Fruit fly (Drosophila melanogaster) whole organism, embryonic: ENCODE data around the gene CG5043.

ENCODE experiments used
- Awh ChIP-seq: fragments of 200-800 bp; sonication (Bioruptor generic); IDR thresholded peaks from 2 replicates; pipeline ENCODE4, ENCODE4 v1.3.6; 2022; ENCODE audit warnings: missing biosample characterization, missing genetic modification characterization
- CG11085 ChIP-seq: fragments of 200-800 bp; sonication (Bioruptor generic); IDR thresholded peaks from 2 replicates; pipeline ENCODE4 v1.3.6; 2022; ENCODE audit warnings: missing biosample characterization, missing genetic modification characterization
- CG11504 ChIP-seq: fragments of 200-800 bp; sonication (Bioruptor generic); optimal IDR thresholded peaks from 3 replicates; lab custom pipeline; 2019; ENCODE audit warnings: missing biosample characterization, mild to moderate bottlenecking, missing genetic modification characterization, moderate library complexity
- CG14965 ChIP-seq: fragments of 200-800 bp; sonication (Bioruptor generic); optimal IDR thresholded peaks from 2 replicates; lab custom pipeline; 2016; ENCODE audit warnings: missing biosample characterization, missing genetic modification characterization, borderline replicate concordance
- CG1529 ChIP-seq: fragments of 200-800 bp; sonication (Bioruptor generic); optimal IDR thresholded peaks from 3 replicates; lab custom pipeline; 2018; ENCODE audit warnings: missing biosample characterization, missing genetic modification characterization
- CG17568 ChIP-seq: fragments of 200-800 bp; sonication (Bioruptor generic); optimal IDR thresholded peaks from 2 replicates; lab custom pipeline; 2018; ENCODE audit warnings: missing biosample characterization, mild to moderate bottlenecking, missing genetic modification characterization, moderate library complexity
- CG18619 ChIP-seq: fragments of 200-800 bp; sonication (Bioruptor generic); optimal IDR thresholded peaks from 3 replicates; lab custom pipeline; 2017; ENCODE audit warnings: missing biosample characterization, mild to moderate bottlenecking, missing genetic modification characterization
- CG18764 ChIP-seq: fragments of 200-800 bp; sonication (Bioruptor generic); optimal IDR thresholded peaks from 3 replicates; lab custom pipeline; 2016; ENCODE audit warnings: missing biosample characterization, missing genetic modification characterization
- CG2116 ChIP-seq: fragments of 200-800 bp; sonication (Bioruptor generic); optimal IDR thresholded peaks from 3 replicates; lab custom pipeline; 2018; ENCODE audit warnings: missing biosample characterization, mild to moderate bottlenecking, missing genetic modification characterization
- CG34224 ChIP-seq: fragments of 200-800 bp; sonication (Bioruptor generic); IDR thresholded peaks from 3 replicates; pipeline ENCODE4 v1.3.6; 2022; ENCODE audit warnings: missing biosample characterization, missing genetic modification characterization; ENCODE audit not compliant: partially characterized antibody
- CG4730 ChIP-seq: fragments of 200-800 bp; sonication (Bioruptor generic); IDR thresholded peaks from 2 replicates; pipeline ENCODE4 v1.3.6; 2022; ENCODE audit warnings: missing biosample characterization, missing genetic modification characterization
- CG4820 ChIP-seq: fragments of 200-800 bp; sonication (Bioruptor generic); optimal IDR thresholded peaks from 3 replicates; lab custom pipeline; 2016; ENCODE audit warnings: missing biosample characterization, missing genetic modification characterization
- CG5245 ChIP-seq: fragments of 200-800 bp; sonication (Bioruptor generic); optimal IDR thresholded peaks from 3 replicates; lab custom pipeline; 2016; ENCODE audit warnings: missing biosample characterization, missing genetic modification characterization
- CG7357 ChIP-seq: fragments of 200-800 bp; sonication (Bioruptor generic); IDR thresholded peaks from 3 replicates; pipeline ENCODE4 v1.3.6; 2022; ENCODE audit warnings: missing biosample characterization, missing genetic modification characterization
- CG8281 ChIP-seq: fragments of 200-800 bp; sonication (Bioruptor generic); optimal IDR thresholded peaks from 2 replicates; lab custom pipeline; 2018; ENCODE audit warnings: missing biosample characterization, mild to moderate bottlenecking, missing genetic modification characterization, moderate library complexity
- CG9437 ChIP-seq: fragments of 200-800 bp; sonication (Bioruptor generic); optimal IDR thresholded peaks from 2 replicates; lab custom pipeline; 2018; ENCODE audit warnings: missing biosample characterization, mild to moderate bottlenecking, missing genetic modification characterization
- CG9609 ChIP-seq: fragments of 200-800 bp; sonication (Bioruptor generic); optimal IDR thresholded peaks from 3 replicates; lab custom pipeline; 2016; ENCODE audit warnings: missing biosample characterization, missing genetic modification characterization
- CG9797 ChIP-seq: fragments of 200-800 bp; sonication (Bioruptor generic); optimal IDR thresholded peaks from 3 replicates; lab custom pipeline; 2018; ENCODE audit warnings: missing biosample characterization, mild to moderate bottlenecking, missing genetic modification characterization
- CG9876 ChIP-seq: fragments of 200-800 bp; sonication (Bioruptor generic); optimal IDR thresholded peaks from 2 replicates; lab custom pipeline; 2016; ENCODE audit warnings: missing biosample characterization, missing genetic modification characterization
- CoRest ChIP-seq: fragments of 200-800 bp; sonication (Bioruptor generic); optimal IDR thresholded peaks from 3 replicates; lab custom pipeline; 2018; ENCODE audit warnings: missing biosample characterization, mild to moderate bottlenecking, missing genetic modification characterization, moderate library complexity
- D ChIP-seq, 2 experiments: fragments of 200-800 bp in 1 of 2; fragments of >200 bp in 1 of 2; sonication (Bioruptor generic) in 1 of 2; optimal IDR thresholded peaks; 2 replicates in 1 of 2; 3 replicates in 1 of 2; lab custom pipeline; 2017; ENCODE audit warnings: mild to moderate bottlenecking in 1 of 2, missing biosample characterization in 1 of 2, missing genetic modification characterization in 1 of 2, missing genetic modification reagents in 1 of 2
- Dek ChIP-seq: fragments of 200-800 bp; sonication (Bioruptor generic); optimal IDR thresholded peaks from 3 replicates; lab custom pipeline; 2019; ENCODE audit warnings: missing biosample characterization, mild to moderate bottlenecking, missing genetic modification characterization, moderate library complexity
- Doc3 ChIP-seq: fragments of 200-800 bp; sonication (Bioruptor generic); IDR thresholded peaks from 3 replicates; pipeline ENCODE4 v1.3.6; 2022; ENCODE audit warnings: missing biosample characterization, missing genetic modification characterization; ENCODE audit not compliant: partially characterized antibody
- Eip74EF ChIP-seq, 2 experiments: fragments of 200-800 bp in 1 of 2; fragments of >200 bp in 1 of 2; sonication (Bioruptor generic) in 1 of 2; optimal IDR thresholded peaks; 2 replicates each; lab custom pipeline; 2017 to 2019; ENCODE audit warnings: missing biosample characterization in 2 of 2, missing genetic modification characterization in 2 of 2, mild to moderate bottlenecking in 1 of 2, moderate library complexity in 1 of 2
- Fer2 ChIP-seq: fragments of 200-800 bp; sonication (Bioruptor generic); optimal IDR thresholded peaks from 2 replicates; lab custom pipeline; 2018; ENCODE audit warnings: missing biosample characterization, mild to moderate bottlenecking, missing genetic modification characterization, moderate library complexity
- Fer3 ChIP-seq: fragments of 200-800 bp; sonication (Bioruptor generic); optimal IDR thresholded peaks from 2 replicates; lab custom pipeline; 2018; ENCODE audit warnings: missing biosample characterization, mild to moderate bottlenecking, missing genetic modification characterization, moderate library complexity
- Lhr ChIP-seq: fragments of 200-800 bp; sonication (Bioruptor generic); optimal IDR thresholded peaks from 3 replicates; lab custom pipeline; 2017; ENCODE audit warnings: mild to moderate bottlenecking, missing biosample characterization, missing genetic modification reagents, missing genetic modification characterization
- MBD-R2 ChIP-seq: fragments of 200-800 bp; sonication (Bioruptor generic); IDR thresholded peaks from 2 replicates; pipeline ENCODE4 v1.3.6; 2022; ENCODE audit warnings: missing biosample characterization, missing genetic modification characterization
- Neu2 ChIP-seq: fragments of 200-800 bp; sonication (Bioruptor generic); optimal IDR thresholded peaks from 3 replicates; lab custom pipeline; 2016; ENCODE audit warnings: missing biosample characterization, missing genetic modification characterization, borderline replicate concordance
- NfI ChIP-seq: fragments of 200-800 bp; sonication (Bioruptor generic); optimal IDR thresholded peaks from 3 replicates; lab custom pipeline; 2018; ENCODE audit warnings: missing biosample characterization, mild to moderate bottlenecking, missing genetic modification characterization, moderate library complexity
- Trl ChIP-seq, 3 experiments: fragments of >200 bp in 2 of 3; fragments of 200-800 bp in 1 of 3; sonication (Bioruptor generic) in 1 of 3; optimal IDR thresholded peaks; 2 replicates in 1 of 3; 3 replicates in 2 of 3; lab custom pipeline; 2016 to 2017; ENCODE audit warnings: missing biosample characterization in 1 of 3, missing genetic modification characterization in 1 of 3
- ap ChIP-seq: fragments of 200-800 bp; sonication (Bioruptor generic); IDR thresholded peaks from 2 replicates; pipeline ENCODE4 v1.3.6; 2022; ENCODE audit warnings: missing biosample characterization, missing genetic modification characterization
- ash1 ChIP-seq: fragments of 200-800 bp; sonication (Bioruptor generic); optimal IDR thresholded peaks from 2 replicates; lab custom pipeline; 2018; ENCODE audit warnings: missing biosample characterization, mild to moderate bottlenecking, missing genetic modification characterization
- bab2 ChIP-seq: fragments of 200-800 bp; sonication (Bioruptor generic); optimal IDR thresholded peaks from 2 replicates; lab custom pipeline; 2016; ENCODE audit warnings: missing biosample characterization, missing genetic modification characterization
- bbx ChIP-seq: fragments of 200-800 bp; sonication (Bioruptor generic); IDR thresholded peaks from 2 replicates; pipeline ENCODE4 v1.3.6; 2022; ENCODE audit warnings: missing biosample characterization, missing genetic modification characterization; ENCODE audit not compliant: partially characterized antibody
- bsh ChIP-seq, 2 experiments: fragments of 200-800 bp; sonication (Bioruptor generic); optimal IDR thresholded peaks; 2 replicates each; lab custom pipeline; 2017 to 2018; ENCODE audit warnings: mild to moderate bottlenecking in 2 of 2, missing biosample characterization in 2 of 2, missing genetic modification characterization in 2 of 2, moderate library complexity in 1 of 2
- cato ChIP-seq: fragments of 200-800 bp; sonication (Bioruptor generic); optimal IDR thresholded peaks from 2 replicates; lab custom pipeline; 2016; ENCODE audit warnings: missing biosample characterization, missing genetic modification characterization, borderline replicate concordance
- chn ChIP-seq: fragments of 200-800 bp; sonication (Bioruptor generic); optimal IDR thresholded peaks from 2 replicates; lab custom pipeline; 2016; ENCODE audit warnings: missing biosample characterization, missing genetic modification characterization
- emc ChIP-seq: fragments of 200-800 bp; sonication (Bioruptor generic); optimal IDR thresholded peaks from 2 replicates; lab custom pipeline; 2016; ENCODE audit warnings: missing biosample characterization, missing genetic modification characterization
- esg ChIP-seq: fragments of 200-800 bp; sonication (Bioruptor generic); conservative IDR thresholded peaks from 2 replicates; pipeline ENCODE4 v1.3.6; 2022; ENCODE audit warnings: missing biosample characterization, missing genetic modification characterization
- eve ChIP-seq, 2 experiments: fragments of >200 bp; optimal IDR thresholded peaks; 2 replicates each; lab custom pipeline; 2017; ENCODE audit warnings: missing biosample characterization in 2 of 2, missing genetic modification characterization in 2 of 2
- gsb ChIP-seq: fragments of 200-800 bp; sonication (Bioruptor generic); IDR thresholded peaks from 2 replicates; pipeline ENCODE4 v1.3.6; 2022; ENCODE audit warnings: missing biosample characterization, missing genetic modification characterization
- kah ChIP-seq: fragments of 200-800 bp; sonication (Bioruptor generic); optimal IDR thresholded peaks from 2 replicates; lab custom pipeline; 2018; ENCODE audit warnings: missing biosample characterization, mild to moderate bottlenecking, missing genetic modification characterization
- kni ChIP-seq: fragments of 200-800 bp; sonication (Bioruptor generic); optimal IDR thresholded peaks from 3 replicates; lab custom pipeline; 2017; ENCODE audit warnings: mild to moderate bottlenecking, missing biosample characterization, missing genetic modification reagents, missing genetic modification characterization
- peb ChIP-seq: fragments of 200-800 bp; sonication (Bioruptor generic); IDR thresholded peaks from 2 replicates; pipeline ENCODE4 v1.3.6; 2022; ENCODE audit warnings: missing biosample characterization, missing genetic modification characterization
- pnt ChIP-seq: fragments of 200-800 bp; sonication (Bioruptor generic); optimal IDR thresholded peaks from 3 replicates; lab custom pipeline; 2016; ENCODE audit warnings: missing biosample characterization, missing genetic modification characterization
- slbo ChIP-seq: fragments of 200-800 bp; sonication (Bioruptor generic); IDR thresholded peaks from 2 replicates; pipeline ENCODE4 v1.3.6; 2022; ENCODE audit warnings: missing biosample characterization, missing genetic modification characterization
- ssp ChIP-seq: fragments of 200-800 bp; sonication (Bioruptor generic); IDR thresholded peaks from 2 replicates; pipeline ENCODE4 v1.3.6; 2022; ENCODE audit warnings: missing biosample characterization, missing genetic modification characterization
- stc ChIP-seq: fragments of 200-800 bp; sonication (Bioruptor generic); IDR thresholded peaks from 2 replicates; pipeline ENCODE4 v1.3.6; 2022; ENCODE audit warnings: missing biosample characterization, missing genetic modification characterization
- tap ChIP-seq: fragments of 200-800 bp; optimal IDR thresholded peaks from 3 replicates; lab custom pipeline; 2019; ENCODE audit warnings: missing biosample characterization, mild to moderate bottlenecking, missing genetic modification characterization, moderate library complexity

The CG5043 gene

dm6 chr2L:17431359-17431675, 2.3 kb upstream of the CG5043 start (continued):
- TF ChIP-seq CG17568 (GFP tag; lab: Kevin White, UChicago) (no peak), pnt (GFP tag; lab: Kevin White, UChicago) (no peak), CG9609 (no peak), CoRest (tag; lab: Kevin White, UChicago) (no peak), CG4730 (GFP tag; lab: Robert Waterston, UW) (no peak), CG18764 (GFP tag; lab: Kevin White, UChicago) (no peak), peb (GFP tag; lab: Robert Waterston, UW) (no peak), CG34224 (GFP tag; lab: Robert Waterston, UW) (no peak), CG9876 (GFP tag; lab: Kevin White, UChicago) (no peak), slbo (GFP tag; lab: Robert Waterston, UW) (no peak), Fer2 (tag; lab: Kevin White, UChicago) (no peak), Doc3 (GFP tag; lab: Robert Waterston, UW) (no peak), CG11504 (no peak), Dek (no peak), Fer3 (tag; lab: Kevin White, UChicago) (no peak), Awh (no peak), NfI (no peak), kni (GFP tag; lab: Kevin White, UChicago) (no peak), chn (GFP tag; lab: Kevin White, UChicago) (no peak), stc (GFP tag; lab: Robert Waterston, UW) (0 out of 2 replicates have a peak, but pooled peaks have one; percentile 4), ap (GFP tag; lab: Robert Waterston, UW) (peak; percentile 28; the same call in 1 of the 2 replicates), CG2116 (no peak), Lhr (GFP tag; lab: Kevin White, UChicago) (no peak), CG9437 (GFP tag; lab: Kevin White, UChicago) (no peak), CG4820 (GFP tag; lab: Kevin White, UChicago) (no peak), CG14965 (no peak), Eip74EF (GFP tag; optimal IDR thresholded peaks at IDR 0.05; lab: Kevin White, UChicago) (no peak), emc (GFP tag; lab: Kevin White, UChicago) (no peak), gsb (GFP tag; lab: Robert Waterston, UW) (no peak), Neu2 (GFP tag; lab: Kevin White, UChicago) (no peak), bab2 (no peak), tap (no peak), ash1 (GFP tag; lab: Kevin White, UChicago) (no peak), MBD-R2 (GFP tag; lab: Robert Waterston, UW) (no peak), CG18619 (GFP tag; lab: Kevin White, UChicago) (no peak), bbx (GFP tag; lab: Robert Waterston, UW) (no peak), Trl (optimal IDR thresholded peaks at IDR 0.05; lab: Kevin White, UChicago) (no peak), Trl (GFP tag; optimal IDR thresholded peaks at IDR 0.05; lab: Kevin White, UChicago) (no peak), CG8281 (no peak), CG9797 (GFP tag; lab: Kevin White, UChicago) (no peak), CG7357 (GFP tag; lab: Robert Waterston, UW) (no peak), CG11085 (no peak), ssp (GFP tag; lab: Robert Waterston, UW) (no peak), CG1529 (GFP tag; lab: Kevin White, UChicago) (no peak), D (optimal IDR thresholded peaks at IDR 0.05; lab: Kevin White, UChicago) (no peak), D (GFP tag; optimal IDR thresholded peaks at IDR 0.05; lab: Kevin White, UChicago) (no peak), CG5245 (no peak), cato (GFP tag; lab: Kevin White, UChicago) (no peak), eve (GFP tag; optimal IDR thresholded peaks at IDR 0.05; lab: Kevin White, UChicago) (peak in 1 of 2 experiments; percentile 18), bsh (GFP tag; optimal IDR thresholded peaks at IDR 0.05; lab: Kevin White, UChicago) (no peak), esg (GFP tag; lab: Robert Waterston, UW) (peak; percentile 55), kah (GFP tag; lab: Kevin White, UChicago) (no peak)
